Fruit fly (Drosophila melanogaster): Measurements from ENCODE around the gene Las.

The Las gene

DNA sequence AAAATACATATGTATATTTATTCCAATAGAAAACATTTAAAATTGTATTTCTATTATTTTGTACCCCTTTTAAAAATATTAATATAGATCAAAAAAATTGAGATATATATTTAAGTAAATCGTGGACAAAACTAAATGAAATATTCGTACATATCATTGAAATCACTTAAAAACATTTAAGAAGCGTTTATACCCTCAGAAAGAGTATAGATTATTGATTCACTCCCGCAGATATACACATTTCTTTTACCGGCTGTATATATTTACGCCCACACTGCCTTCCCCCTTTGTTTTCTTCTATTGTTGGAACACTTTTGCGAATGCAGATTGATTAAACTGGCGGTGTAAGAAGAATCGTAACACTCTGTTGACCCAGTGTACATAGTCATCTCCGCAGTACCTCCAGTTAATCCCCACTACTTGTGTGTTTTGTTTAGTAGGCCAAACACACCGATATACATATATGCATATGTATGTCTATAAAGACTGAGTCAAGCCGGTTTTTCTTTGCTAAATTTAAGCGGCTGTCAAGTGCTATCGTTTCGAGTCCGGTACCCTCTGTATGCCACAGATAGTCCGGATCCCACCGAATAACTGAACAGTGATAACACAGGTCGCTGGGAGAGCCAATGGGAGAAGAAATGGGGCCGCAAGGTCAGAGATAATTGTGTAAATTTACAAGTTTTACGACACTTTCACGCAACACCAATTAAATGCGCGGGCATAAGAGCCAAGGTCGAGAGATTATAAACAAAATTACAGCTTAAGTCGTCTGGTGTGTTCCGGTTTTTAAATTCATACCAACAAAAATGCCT lies 39.5 kb upstream of the Las start (continued):
- TF ChIP-seq chif (GFP tag; optimal IDR thresholded peaks at IDR 0.05) (peak; percentile 45 to 70), fd3F (GFP tag; optimal IDR thresholded peaks at IDR 0.05) (no peak), Optix (GFP tag; IDR thresholded peaks at IDR 0.05) (no peak), Sry-δ (GFP tag; optimal IDR thresholded peaks at IDR 0.05) (peak; percentile 1), exex (tag; optimal IDR thresholded peaks at IDR 0.05) (peak; percentile 51), ci (GFP tag; IDR thresholded peaks at IDR 0.05) (peak; percentile 86), zen2 (GFP tag; IDR thresholded peaks at IDR 0.05; ENCODE audit: partially characterized antibody) (no peak), Max (GFP tag; optimal IDR thresholded peaks at IDR 0.05) (peak; percentile 6), CG2202 (tag; optimal IDR thresholded peaks at IDR 0.05) (peak; percentile 80), HmgZ (tag; optimal IDR thresholded peaks at IDR 0.05) (peak; percentile 14), CG18619 (GFP tag; optimal IDR thresholded peaks at IDR 0.05) (peak; percentile 53), CG10267 (tag; optimal IDR thresholded peaks at IDR 0.05) (no peak), so (GFP tag; IDR thresholded peaks at IDR 0.05) (0 out of 3 replicates have a peak, but pooled peaks have one; percentile 38), nmo (GFP tag; optimal IDR thresholded peaks at IDR 0.05) (peak; percentile 38), CG8944 (GFP tag; optimal IDR thresholded peaks at IDR 0.05) (peak; percentile 41), NC2β (GFP tag; optimal IDR thresholded peaks at IDR 0.05) (peak; percentile 81), CG2875 (GFP tag; optimal IDR thresholded peaks at IDR 0.05) (peak; percentile 79), CG8290 (GFP tag; optimal IDR thresholded peaks at IDR 0.05) (peak; percentile 59), CG8290 (tag; optimal IDR thresholded peaks at IDR 0.05) (peak in 1 of 2 experiments; percentile 87), btn (GFP tag; optimal IDR thresholded peaks at IDR 0.05) (peak; percentile 45), Scr (GFP tag; IDR thresholded peaks at IDR 0.05; ENCODE audit: partially characterized antibody) (no peak), CG11560 (tag; IDR thresholded peaks at IDR 0.05) (no peak), az2 (GFP tag; optimal IDR thresholded peaks at IDR 0.05) (no peak), Hr78 (GFP tag; optimal IDR thresholded peaks at IDR 0.05) (peak in 1 of 2 experiments; percentile 83), CkIIα-i1 (GFP tag; IDR thresholded peaks at IDR 0.05) (no peak), CG5953 (GFP tag; IDR thresholded peaks at IDR 0.05) (peak; percentile 47; the same call in 1 of the 2 replicates), PHDP (tag; optimal IDR thresholded peaks at IDR 0.05) (peak; percentile 42), trh (GFP tag; optimal IDR thresholded peaks at IDR 0.05) (peak; percentile 12), ERR (GFP tag; optimal IDR thresholded peaks at IDR 0.05) (peak; percentile 50), tup (GFP tag; optimal IDR thresholded peaks at IDR 0.05) (peak; percentile 49), Deaf1 (tag; optimal IDR thresholded peaks at IDR 0.05) (no peak), corto (GFP tag; optimal IDR thresholded peaks at IDR 0.05) (no peak), CG10979 (tag; optimal IDR thresholded peaks at IDR 0.05) (peak; percentile 12), CG2678 (tag; optimal IDR thresholded peaks at IDR 0.05) (peak; percentile 67), Awh (GFP tag; IDR thresholded peaks at IDR 0.05) (peak; percentile 52; the same call in 1 of the 2 replicates), Usf (GFP tag; optimal IDR thresholded peaks at IDR 0.05) (no peak), CG32772 (GFP tag; IDR thresholded peaks at IDR 0.05) (no peak), dysf (GFP tag; IDR thresholded peaks at IDR 0.05) (no peak), psq (GFP tag; optimal IDR thresholded peaks at IDR 0.05) (peak; percentile 47), CG4404 (GFP tag; IDR thresholded peaks at IDR 0.05) (no peak), peb (GFP tag; IDR thresholded peaks at IDR 0.05) (no peak), Hmr (GFP tag; optimal IDR thresholded peaks at IDR 0.05) (peak; percentile 67), tx (GFP tag; optimal IDR thresholded peaks at IDR 0.05) (no peak), CG17612 (GFP tag; IDR thresholded peaks at IDR 0.05) (no peak), CG17912 (GFP tag; optimal IDR thresholded peaks at IDR 0.05) (peak; percentile 64), MESR4 (GFP tag; optimal IDR thresholded peaks at IDR 0.05) (peak; percentile 12), stc (GFP tag; IDR thresholded peaks at IDR 0.05) (0 out of 2 replicates have a peak, but pooled peaks have one; percentile 5), fru (optimal IDR thresholded peaks at IDR 0.05) (no peak), Hr3 (GFP tag; optimal IDR thresholded peaks at IDR 0.05) (no peak), CG14441 (GFP tag; IDR thresholded peaks at IDR 0.05) (no peak)

Measured in whole organism, embryonic.